Fruit fly (Drosophila melanogaster) S2 (cell line): ENCODE results near the gene InR.

Experiments used
- CG8478 ChIP-seq: fragments of >200 bp; optimal IDR thresholded peaks from 2 replicates; lab custom pipeline; 2018
- CTCF ChIP-seq, 2 experiments: fragments of >200 bp; optimal IDR thresholded peaks; 2 replicates each; lab custom pipeline; 2018

Gene InR

dm6 chr3R:21602688-21603031, 16.5 kb downstream of the InR start:
- TF ChIP-seq CG8478 (lab: Kevin White, UChicago) (no peak), CTCF (optimal IDR thresholded peaks at IDR 0.05; lab: Kevin White, UChicago) (no peak)

dm6 chr3R:21601954-21602687, 17.0 kb downstream of the InR start:
- TF ChIP-seq CTCF (optimal IDR thresholded peaks at IDR 0.05; lab: Kevin White, UChicago) = no peak
- no peak for TF ChIP-seq CG8478 (lab: Kevin White, UChicago)

dm6 chr3R:21599642-21600041, 19.5 kb downstream of the InR start:
- TF ChIP-seq CG8478 (lab: Kevin White, UChicago) (no peak), CTCF (optimal IDR thresholded peaks at IDR 0.05; lab: Kevin White, UChicago) (no peak)

dm6 chr3R:21598605-21599004, 20.5 kb downstream of the InR start:
- TF ChIP-seq CTCF (optimal IDR thresholded peaks at IDR 0.05; lab: Kevin White, UChicago) = no peak
- no peak for TF ChIP-seq CG8478 (lab: Kevin White, UChicago)

dm6 chr3R:21597877-21598276, 21.2 kb downstream of the InR start:
- no peak for TF ChIP-seq CG8478 (lab: Kevin White, UChicago)
- no peak for TF ChIP-seq CTCF (optimal IDR thresholded peaks at IDR 0.05; lab: Kevin White, UChicago)

dm6 chr3R:21596151-21596802, 22.8 kb downstream of the InR start:
- TF ChIP-seq CTCF (optimal IDR thresholded peaks at IDR 0.05; lab: Kevin White, UChicago) (no peak), CG8478 (lab: Kevin White, UChicago) (no peak)

- TF ChIP-seq CTCF (optimal IDR thresholded peaks at IDR 0.05; lab: Kevin White, UChicago) = no peak
- TF ChIP-seq CG8478 (lab: Kevin White, UChicago) = no peak
Measured at dm6 chr3R:21594417-21594892, 24.7 kb downstream of the InR start.

- TF ChIP-seq CG8478 (lab: Kevin White, UChicago) (no peak), CTCF (optimal IDR thresholded peaks at IDR 0.05; lab: Kevin White, UChicago) (no peak)
Measured at dm6 chr3R:21593735-21594345, 25.3 kb downstream of the InR start.

dm6 chr3R:21593079-21593478, 26.0 kb downstream of the InR start:
- TF ChIP-seq CG8478 (lab: Kevin White, UChicago) (no peak), CTCF (optimal IDR thresholded peaks at IDR 0.05; lab: Kevin White, UChicago) (no peak)

dm6 chr3R:21591962-21592361, 27.2 kb downstream of the InR start:
- TF ChIP-seq CG8478 (lab: Kevin White, UChicago) (no peak), CTCF (optimal IDR thresholded peaks at IDR 0.05; lab: Kevin White, UChicago) (no peak)

dm6 chr3R:21591370-21591743, 27.8 kb downstream of the InR start:
- no peak for TF ChIP-seq CG8478 (lab: Kevin White, UChicago)

dm6 chr3R:21590677-21591369, 28.3 kb downstream of the InR start:
- TF ChIP-seq CTCF (optimal IDR thresholded peaks at IDR 0.05; lab: Kevin White, UChicago) (no peak), CG8478 (lab: Kevin White, UChicago) (no peak)

- TF ChIP-seq CTCF (optimal IDR thresholded peaks at IDR 0.05; lab: Kevin White, UChicago) (no peak), CG8478 (lab: Kevin White, UChicago) (no peak)
Measured at dm6 chr3R:21590203-21590659, 28.9 kb downstream of the InR start.

dm6 chr3R:21589500-21590202, 29.5 kb downstream of the InR start:
- TF ChIP-seq CTCF (optimal IDR thresholded peaks at IDR 0.05; lab: Kevin White, UChicago) (no peak), CG8478 (lab: Kevin White, UChicago) (no peak)
